Fruit fly (Drosophila melanogaster) whole organism, embryonic: ENCODE data around the gene CG32564.

Experiments used
- Antp ChIP-seq: fragments of 200-800 bp; sonication (Bioruptor generic); optimal IDR thresholded peaks from 3 replicates; lab custom pipeline; 2016; ENCODE audit warnings: missing biosample characterization, missing genetic modification characterization
- CG10321 ChIP-seq: fragments of 200-800 bp; sonication (Bioruptor generic); IDR thresholded peaks from 2 replicates; pipeline ENCODE4 v1.3.6; 2022; ENCODE audit warnings: missing biosample characterization, missing genetic modification characterization
- CG12769 ChIP-seq: fragments of 200-800 bp; sonication (Bioruptor generic); optimal IDR thresholded peaks from 2 replicates; lab custom pipeline; 2019; ENCODE audit warnings: missing biosample characterization, mild to moderate bottlenecking, missing genetic modification characterization, moderate library complexity
- CG13894 ChIP-seq: fragments of 200-800 bp; sonication (Bioruptor generic); optimal IDR thresholded peaks from 3 replicates; lab custom pipeline; 2018; ENCODE audit warnings: missing biosample characterization, mild to moderate bottlenecking, missing genetic modification characterization, moderate library complexity
- CG14050 ChIP-seq: fragments of 200-800 bp; sonication (Bioruptor generic); IDR thresholded peaks from 3 replicates; pipeline ENCODE4 v1.3.6; 2022; ENCODE audit warnings: missing biosample characterization, missing genetic modification characterization
- CG15011 ChIP-seq: fragments of 200-800 bp; sonication (Bioruptor generic); optimal IDR thresholded peaks from 3 replicates; lab custom pipeline; 2018; ENCODE audit warnings: missing biosample characterization, mild to moderate bottlenecking, missing genetic modification characterization
- CG15269 ChIP-seq: fragments of 200-800 bp; sonication (Bioruptor generic); optimal IDR thresholded peaks from 2 replicates; lab custom pipeline; 2018; ENCODE audit warnings: missing biosample characterization, mild to moderate bottlenecking, missing genetic modification characterization, moderate library complexity
- CG1603 ChIP-seq: fragments of 200-800 bp; sonication (Bioruptor generic); optimal IDR thresholded peaks from 2 replicates; lab custom pipeline; 2019; ENCODE audit warnings: missing biosample characterization, mild to moderate bottlenecking, missing genetic modification characterization, moderate library complexity
- CG2712 ChIP-seq: fragments of 200-800 bp; optimal IDR thresholded peaks from 3 replicates; lab custom pipeline; 2019; ENCODE audit warnings: missing biosample characterization, mild to moderate bottlenecking, missing genetic modification characterization, moderate library complexity
- CG3995 ChIP-seq: fragments of 200-800 bp; sonication (Bioruptor generic); optimal IDR thresholded peaks from 3 replicates; lab custom pipeline; 2016; ENCODE audit warnings: missing biosample characterization, missing genetic modification characterization
- CG42726 ChIP-seq: fragments of 200-800 bp; sonication (Bioruptor generic); IDR thresholded peaks from 2 replicates; pipeline ENCODE4 v1.3.6; 2022; ENCODE audit warnings: missing biosample characterization, missing genetic modification characterization; ENCODE audit not compliant: partially characterized antibody
- CG4360 ChIP-seq: fragments of 200-800 bp; sonication (Bioruptor generic); IDR thresholded peaks from 2 replicates; pipeline ENCODE4 v1.3.6; 2022; ENCODE audit warnings: missing biosample characterization, missing genetic modification characterization
- CG4820 ChIP-seq: fragments of 200-800 bp; sonication (Bioruptor generic); optimal IDR thresholded peaks from 3 replicates; lab custom pipeline; 2016; ENCODE audit warnings: missing biosample characterization, missing genetic modification characterization
- CG8944 ChIP-seq: fragments of 200-800 bp; sonication (Bioruptor generic); optimal IDR thresholded peaks from 3 replicates; lab custom pipeline; 2016; ENCODE audit warnings: missing biosample characterization, missing genetic modification characterization
- CG9727 ChIP-seq: fragments of 200-800 bp; sonication (Bioruptor generic); optimal IDR thresholded peaks from 3 replicates; lab custom pipeline; 2017; ENCODE audit warnings: missing biosample characterization, mild to moderate bottlenecking, missing genetic modification characterization
- CrebB ChIP-seq: fragments of 200-800 bp; sonication (Bioruptor generic); optimal IDR thresholded peaks from 3 replicates; lab custom pipeline; 2018; ENCODE audit warnings: missing biosample characterization, mild to moderate bottlenecking, missing genetic modification characterization
- Deaf1 ChIP-seq: fragments of 200-800 bp; optimal IDR thresholded peaks from 3 replicates; lab custom pipeline; 2019; ENCODE audit warnings: missing biosample characterization, mild to moderate bottlenecking, missing genetic modification characterization, moderate library complexity
- Dfd ChIP-seq, 2 experiments: fragments of >200 bp; optimal IDR thresholded peaks; 2 replicates each; lab custom pipeline; 2017; ENCODE audit warnings: missing biosample characterization in 2 of 2, missing genetic modification characterization in 2 of 2
- Dll ChIP-seq: fragments of 200-800 bp; sonication (Bioruptor generic); IDR thresholded peaks from 4 replicates; pipeline ENCODE4 v1.3.6; 2022; ENCODE audit warnings: missing biosample characterization, missing genetic modification characterization; ENCODE audit not compliant: partially characterized antibody
- Dp ChIP-seq: fragments of 200-800 bp; sonication (Bioruptor generic); optimal IDR thresholded peaks from 2 replicates; lab custom pipeline; 2018; ENCODE audit warnings: missing biosample characterization, mild to moderate bottlenecking, missing genetic modification characterization, moderate library complexity
- E2f1 ChIP-seq: fragments of 200-800 bp; sonication (Bioruptor generic); IDR thresholded peaks from 2 replicates; pipeline ENCODE4 v1.3.6; 2022; ENCODE audit warnings: missing biosample characterization, missing genetic modification characterization
- MESR4 ChIP-seq: fragments of 200-800 bp; sonication (Bioruptor generic); optimal IDR thresholded peaks from 2 replicates; lab custom pipeline; 2018; ENCODE audit warnings: missing biosample characterization, mild to moderate bottlenecking, missing genetic modification characterization, moderate library complexity
- Mad ChIP-seq: fragments of 200-800 bp; sonication (Bioruptor generic); optimal IDR thresholded peaks from 2 replicates; lab custom pipeline; 2016; ENCODE audit warnings: missing biosample characterization, missing genetic modification characterization
- Oli ChIP-seq: fragments of 200-800 bp; sonication (Bioruptor generic); optimal IDR thresholded peaks from 2 replicates; lab custom pipeline; 2018; ENCODE audit warnings: missing biosample characterization, mild to moderate bottlenecking, missing genetic modification characterization, moderate library complexity
- PHDP ChIP-seq: fragments of 200-800 bp; sonication (Bioruptor generic); optimal IDR thresholded peaks from 3 replicates; lab custom pipeline; 2018; ENCODE audit warnings: missing biosample characterization, mild to moderate bottlenecking, missing genetic modification characterization, moderate library complexity
- Sox100B ChIP-seq: fragments of 200-800 bp; sonication (Bioruptor generic); optimal IDR thresholded peaks from 3 replicates; lab custom pipeline; 2018; ENCODE audit warnings: missing biosample characterization, mild to moderate bottlenecking, missing genetic modification characterization
- Trl ChIP-seq, 3 experiments: fragments of >200 bp in 2 of 3; fragments of 200-800 bp in 1 of 3; sonication (Bioruptor generic) in 1 of 3; optimal IDR thresholded peaks; 2 replicates in 1 of 3; 3 replicates in 2 of 3; lab custom pipeline; 2016 to 2017; ENCODE audit warnings: missing biosample characterization in 1 of 3, missing genetic modification characterization in 1 of 3
- Xbp1 ChIP-seq: fragments of 200-800 bp; sonication (Bioruptor generic); optimal IDR thresholded peaks from 3 replicates; lab custom pipeline; 2016; ENCODE audit warnings: missing biosample characterization, mild to moderate bottlenecking, missing genetic modification characterization
- YL-1 ChIP-seq: fragments of 200-800 bp; sonication (Bioruptor generic); optimal IDR thresholded peaks from 3 replicates; lab custom pipeline; 2017; ENCODE audit warnings: missing biosample characterization, mild to moderate bottlenecking, missing genetic modification characterization
- cg ChIP-seq: fragments of 200-800 bp; sonication (Bioruptor generic); optimal IDR thresholded peaks from 3 replicates; lab custom pipeline; 2019; ENCODE audit warnings: missing biosample characterization, mild to moderate bottlenecking, missing genetic modification characterization, moderate library complexity
- croc ChIP-seq: fragments of 200-800 bp; sonication (Bioruptor generic); conservative IDR thresholded peaks from 3 replicates; pipeline ENCODE4 v1.3.6; 2022; ENCODE audit warnings: missing biosample characterization, missing genetic modification characterization
- disco-r ChIP-seq: fragments of 200-800 bp; sonication (Bioruptor generic); optimal IDR thresholded peaks from 2 replicates; lab custom pipeline; 2016; ENCODE audit warnings: missing biosample characterization, missing genetic modification characterization
- lbe ChIP-seq: fragments of 200-800 bp; sonication (Bioruptor generic); optimal IDR thresholded peaks from 2 replicates; lab custom pipeline; 2016; ENCODE audit warnings: missing biosample characterization, mild to moderate bottlenecking, missing genetic modification characterization
- pfk ChIP-seq: fragments of 200-800 bp; sonication (Bioruptor generic); optimal IDR thresholded peaks from 2 replicates; lab custom pipeline; 2018; ENCODE audit warnings: missing biosample characterization, mild to moderate bottlenecking, missing genetic modification characterization, moderate library complexity
- ranshi ChIP-seq: fragments of 200-800 bp; sonication (Bioruptor generic); IDR thresholded peaks from 2 replicates; pipeline ENCODE4 v1.3.6; 2022; ENCODE audit warnings: missing biosample characterization, missing genetic modification characterization
- sd ChIP-seq: fragments of 200-800 bp; sonication (Bioruptor generic); optimal IDR thresholded peaks from 3 replicates; lab custom pipeline; 2018; ENCODE audit warnings: missing biosample characterization, mild to moderate bottlenecking, missing genetic modification characterization, moderate library complexity
- sens ChIP-seq: fragments of 200-800 bp; sonication (Bioruptor generic); peaks from one replicate; lab custom pipeline; 2016; ENCODE audit warnings: missing biosample characterization, missing genetic modification characterization
- ttk ChIP-seq: fragments of 200-800 bp; sonication (Bioruptor generic); IDR thresholded peaks from 2 replicates; pipeline ENCODE4 v2.1.2; 2022; ENCODE audit warnings: missing biosample characterization, missing genetic modification characterization
- twi ChIP-seq: fragments of 200-800 bp; optimal IDR thresholded peaks from 2 replicates; lab custom pipeline; 2019; ENCODE audit warnings: missing biosample characterization, mild to moderate bottlenecking, missing genetic modification characterization, moderate library complexity
- unc-4 ChIP-seq: fragments of 200-800 bp; sonication (Bioruptor generic); IDR thresholded peaks from 2 replicates; pipeline ENCODE4 v1.3.6; 2022; ENCODE audit warnings: missing biosample characterization, missing genetic modification characterization; ENCODE audit not compliant: partially characterized antibody

The CG32564 gene

DNA sequence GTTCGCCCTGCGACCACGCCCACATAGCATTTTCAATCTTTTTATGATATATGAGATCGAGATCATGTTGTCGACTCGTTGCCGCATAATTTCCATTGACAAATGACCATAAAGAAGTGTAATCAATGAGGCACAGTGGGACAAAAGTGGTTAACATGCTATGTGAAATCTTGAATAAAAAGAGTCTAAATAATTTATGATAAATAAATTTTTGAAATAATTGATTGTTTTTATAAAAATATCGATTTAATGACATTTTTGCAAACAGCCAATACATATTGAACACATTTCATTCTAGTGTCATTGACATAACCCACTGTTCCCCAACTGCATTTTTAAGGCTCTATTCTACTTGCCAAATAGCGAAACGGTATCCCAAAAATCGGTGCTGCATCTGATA lies 18.7 kb upstream of the CG32564 start (continued):
- peak; percentile 54 for TF ChIP-seq Oli (tag; lab: Kevin White, UChicago)
- TF ChIP-seq Trl (optimal IDR thresholded peaks at IDR 0.05; lab: Kevin White, UChicago), result no peak
- no peak for TF ChIP-seq Trl (GFP tag; optimal IDR thresholded peaks at IDR 0.05; lab: Kevin White, UChicago)
- TF ChIP-seq pfk (GFP tag; lab: Kevin White, UChicago), result no peak
- no peak for TF ChIP-seq Mad (GFP tag; lab: Kevin White, UChicago)
- no peak for TF ChIP-seq Dll (GFP tag; lab: Robert Waterston, UW)
- TF ChIP-seq Xbp1 (GFP tag; lab: Kevin White, UChicago), result peak; percentile 10
- TF ChIP-seq E2f1, result no peak
- TF ChIP-seq lbe (GFP tag; lab: Kevin White, UChicago), result no peak
- no peak for TF ChIP-seq CG1603 (tag; lab: Kevin White, UChicago)
- TF ChIP-seq Dfd (GFP tag; optimal IDR thresholded peaks at IDR 0.05; lab: Kevin White, UChicago), result no peak
- TF ChIP-seq disco-r (GFP tag; lab: Kevin White, UChicago), result no peak
- TF ChIP-seq CG4360 (GFP tag; lab: Robert Waterston, UW), result no peak
- TF ChIP-seq CG15269 (tag; lab: Kevin White, UChicago), result peak; percentile 14

DNA sequence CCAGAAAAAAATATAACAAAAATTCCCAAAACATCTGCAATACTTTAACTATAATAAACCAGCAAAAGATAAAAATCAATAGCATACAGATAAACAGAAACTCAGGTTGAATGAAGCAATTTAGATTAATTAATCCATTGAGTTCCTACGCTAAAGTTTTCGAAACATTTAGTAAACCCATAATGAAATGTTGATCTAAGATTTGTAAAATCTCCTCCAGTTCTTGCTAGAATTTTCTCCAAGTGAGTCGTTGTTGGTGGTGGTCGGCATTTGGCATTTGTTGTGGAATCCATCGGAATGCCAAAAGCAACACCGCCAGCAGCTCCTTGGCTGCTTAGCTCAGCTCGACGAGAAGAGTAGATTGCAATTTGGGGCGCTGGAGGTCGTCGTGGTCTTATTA lies 18.0 kb upstream of the CG32564 start:
- peak; percentile 77 for TF ChIP-seq sens (GFP tag; lab: Kevin White, UChicago)
- TF ChIP-seq ttk (GFP tag; lab: Robert Waterston, UW), result no peak

DNA sequence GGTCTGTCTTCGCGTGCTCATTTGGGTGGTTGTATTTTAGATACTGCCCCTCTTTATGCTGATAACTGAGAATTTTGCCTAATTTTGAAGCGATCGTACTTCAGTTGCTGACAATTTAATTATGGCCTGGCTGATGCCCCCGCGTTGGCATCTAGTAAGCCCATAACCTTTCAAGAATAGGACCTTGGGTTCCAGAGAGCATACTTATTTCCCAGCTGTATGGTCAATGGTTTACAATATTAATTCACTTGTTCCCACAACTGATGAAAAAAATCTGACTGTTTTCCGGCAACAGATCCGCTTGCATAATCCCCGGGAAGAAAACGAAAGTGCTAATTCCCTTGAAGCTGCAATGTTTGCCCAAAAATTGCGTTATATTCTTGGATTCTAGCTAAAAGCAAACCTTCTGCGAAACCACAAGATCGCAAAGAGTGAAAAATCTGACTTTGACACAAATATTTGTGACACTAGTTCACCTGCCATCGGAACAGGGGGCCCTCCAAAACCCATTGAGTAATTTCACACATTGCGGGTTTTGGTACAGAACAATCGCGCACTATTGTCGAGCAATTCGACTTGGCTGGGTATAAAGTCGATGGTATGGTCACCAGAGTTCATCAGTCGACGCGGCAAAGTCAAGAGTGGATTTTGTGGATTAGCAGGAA lies 3.6 kb upstream of the CG32564 start, which contains the start of the genes TTLL1A and CG5070:
TSS of gene TTLL1A (minus strand) at position 101 of the 665 bp plus-strand sequence.
TSS of gene CG5070 (plus strand) at position 615 of the 665 bp plus-strand sequence.
- TF ChIP-seq croc (GFP tag; lab: Robert Waterston, UW) (no peak), Dp (GFP tag; lab: Kevin White, UChicago) (no peak), CG8944 (no peak), CG3995 (no peak), Antp (GFP tag; lab: Kevin White, UChicago) (no peak), CG42726 (GFP tag; lab: Robert Waterston, UW) (no peak), cg (GFP tag; lab: Kevin White, UChicago) (no peak), YL-1 (GFP tag; lab: Kevin White, UChicago) (no peak), twi (tag; lab: Kevin White, UChicago) (no peak), ranshi (GFP tag; lab: Robert Waterston, UW) (no peak), CG9727 (no peak), PHDP (no peak), CG15011 (GFP tag; lab: Kevin White, UChicago) (no peak), CG2712 (tag; lab: Kevin White, UChicago) (no peak), MESR4 (GFP tag; lab: Kevin White, UChicago) (no peak), CG14050 (no peak), CG10321 (GFP tag; lab: Robert Waterston, UW) (no peak), Deaf1 (no peak), unc-4 (no peak), CrebB (tag; lab: Kevin White, UChicago) (no peak)
- TF ChIP-seq, all 482 proteins: peak for 0

DNA sequence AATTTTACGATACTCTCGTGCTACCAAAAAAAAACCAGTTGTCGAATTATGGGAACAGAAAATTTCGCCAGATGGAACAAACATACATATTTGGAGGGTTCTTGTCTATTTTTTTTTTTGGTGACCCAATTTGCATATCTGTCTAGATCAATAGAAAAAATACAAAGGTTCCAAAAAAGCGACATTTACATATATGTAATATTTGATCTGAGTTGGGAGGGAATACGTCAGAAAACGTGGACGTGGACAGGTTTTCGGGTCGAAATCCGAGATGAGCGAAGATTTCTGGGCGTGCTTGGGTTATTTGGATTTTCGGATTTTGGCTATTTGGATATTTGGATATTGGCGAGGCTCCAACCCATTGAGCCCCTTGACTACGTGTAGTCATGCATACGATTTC lies 1.2 kb upstream of the CG32564 start:
- TF ChIP-seq CG4820 (GFP tag; lab: Kevin White, UChicago) (no peak), sd (tag; lab: Kevin White, UChicago) (peak; percentile 54), CG12769 (tag; lab: Kevin White, UChicago) (peak; percentile 60), CG13894 (peak; percentile 98), Sox100B (no peak)
- TF ChIP-seq, all 482 proteins: peak for 3
